Worm (Caenorhabditis elegans): ENCODE results near the gene pcm-1.

- TF ChIP-seq unc-62 (GFP tag; optimal IDR thresholded peaks at IDR 0.05) = no peak
- TF ChIP-seq ama-1 (optimal IDR thresholded peaks at IDR 0.05) = no peak
- TF ChIP-seq ama-1 (GFP tag; optimal IDR thresholded peaks at IDR 0.05) = no peak
- no peak for TF ChIP-seq K11D2.4 (GFP tag; IDR thresholded peaks at IDR 0.05)
- TF ChIP-seq chd-7 (tag; optimal IDR thresholded peaks at IDR 0.05) = no peak
- TF ChIP-seq ets-4 (GFP tag; optimal IDR thresholded peaks at IDR 0.05) = no peak
- no peak for TF ChIP-seq madf-3 (GFP tag; IDR thresholded peaks at IDR 0.05)
- TF ChIP-seq Y53F4B.3 (GFP tag; IDR thresholded peaks at IDR 0.05) = no peak
Observed at ce11 chrV:5954747-5955146, 8.9 kb downstream of the pcm-1 start, which contains the start of gene M03F8.6.

Measured in whole organism, young adult.